Fruit fly (Drosophila melanogaster) Kc167 (cell line): Measurements from ENCODE around the gene CG9515.

Experiments
- Myc ChIP-seq: fragments of >200 bp; optimal IDR thresholded peaks from 2 replicates; lab custom pipeline; 2017; ENCODE audit warnings: missing external identifiers
- Sin3A ChIP-seq: fragments of >200 bp; optimal IDR thresholded peaks from 2 replicates; lab custom pipeline; 2018; ENCODE audit warnings: missing external identifiers
- psq ChIP-seq: fragments of >200 bp; optimal IDR thresholded peaks from 2 replicates; lab custom pipeline; 2017; ENCODE audit warnings: missing external identifiers

DNA sequence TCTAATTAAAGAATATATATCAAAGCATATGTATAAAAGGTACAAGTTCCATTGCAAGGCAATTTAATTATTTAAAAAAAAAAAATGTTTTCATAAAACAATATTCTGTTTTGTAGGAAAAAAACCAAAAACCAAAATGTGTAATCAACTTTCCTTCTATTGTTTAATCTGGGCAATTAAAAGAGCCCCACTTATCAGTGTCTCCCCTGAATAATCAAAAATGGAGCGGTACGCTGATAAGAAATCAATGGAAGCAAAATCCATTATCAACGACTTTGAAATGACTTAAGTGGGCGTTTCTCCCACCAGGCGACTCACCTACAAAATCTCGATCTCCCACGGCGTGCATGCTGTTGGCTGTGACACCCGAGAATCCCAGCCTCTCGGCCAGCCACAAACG lies 2.4 kb downstream of the CG9515 start:
- no peak for TF ChIP-seq Sin3A (lab: Kevin White, UChicago)
- TF ChIP-seq Myc (lab: Kevin White, UChicago): no peak
- no peak for TF ChIP-seq psq (lab: Kevin White, UChicago)
